Worm (Caenorhabditis elegans) whole organism, L4/young adult: ENCODE results near the gene F09C6.13.

ENCODE experiments used
- W03F9.2 ChIP-seq: fragments of 150-350 bp; optimal IDR thresholded peaks from 2 replicates; lab custom pipeline; 2014; ENCODE audit warnings: missing biosample characterization, missing genetic modification characterization
- dao-5 ChIP-seq: sonication (generic microtip); optimal IDR thresholded peaks from 2 replicates; lab custom pipeline; 2016; ENCODE audit warnings: missing genotype, missing genetic modification characterization, moderate library complexity, missing compliant biosample characterization
- him-1 ChIP-seq: sonication (generic microtip); optimal IDR thresholded peaks from 2 replicates; lab custom pipeline; 2016; ENCODE audit warnings: missing genotype, missing genetic modification reagents, missing genetic modification characterization, missing compliant biosample characterization

The F09C6.13 gene

ce11 chrV:16873642-16874041, 11.2 kb upstream of the F09C6.13 start, which contains the start of gene srw-23:
Gene srw-23, plus strand, starts transcription at chrV:16873942.
- no peak for TF ChIP-seq dao-5
- no peak for TF ChIP-seq W03F9.2 (tag; lab: Kevin White, UChicago)
- no peak for TF ChIP-seq him-1

- TF ChIP-seq him-1 (no peak), W03F9.2 (tag; lab: Kevin White, UChicago) (no peak), dao-5 (no peak)
Measured at ce11 chrV:16874966-16875365, 9.9 kb upstream of the F09C6.13 start, which contains the start of gene F49A5.10. Gene F49A5.10, plus strand, starts transcription at chrV:16875266.

ce11 chrV:16879532-16879931, 5.3 kb upstream of the F09C6.13 start:
- TF ChIP-seq him-1 (no peak), dao-5 (no peak), W03F9.2 (tag; lab: Kevin White, UChicago) (no peak)

- no peak for TF ChIP-seq him-1
- TF ChIP-seq dao-5: no peak
- TF ChIP-seq W03F9.2 (tag; lab: Kevin White, UChicago): no peak
Measured at ce11 chrV:16880054-16880453, 4.8 kb upstream of the F09C6.13 start, which contains the start of gene F09C6.3. Gene F09C6.3, minus strand, starts transcription at chrV:16880154.

ce11 chrV:16880679-16881078, 4.2 kb upstream of the F09C6.13 start, which contains the start of gene F09C6.14:
Gene F09C6.14, plus strand, starts transcription at chrV:16880979.
- TF ChIP-seq W03F9.2 (tag; lab: Kevin White, UChicago) (no peak), dao-5 (no peak), him-1 (no peak)

- TF ChIP-seq him-1 (no peak), W03F9.2 (tag; lab: Kevin White, UChicago) (no peak), dao-5 (no peak)
Measured at ce11 chrV:16882260-16882918, 2.5 kb upstream of the F09C6.13 start, which contains the start of the genes F09C6.11 and F09C6.12. Gene F09C6.11, minus strand, starts transcription at chrV:16882310. Gene F09C6.12, plus strand, starts transcription at chrV:16882868.

ce11 chrV:16888788-16889325, 4.0 kb downstream of the F09C6.13 start, which contains the start of the genes ifas-2 and fbxa-44:
Gene ifas-2, minus strand, starts transcription at chrV:16888888.
Gene fbxa-44, plus strand, starts transcription at chrV:16889275.
- TF ChIP-seq W03F9.2 (tag; lab: Kevin White, UChicago) (no peak), him-1 (no peak), dao-5 (no peak)

- TF ChIP-seq him-1 (no peak), W03F9.2 (tag; lab: Kevin White, UChicago) (no peak)
Measured at ce11 chrV:16893440-16893839, 8.6 kb downstream of the F09C6.13 start, which contains the start of gene F09C6.15. Gene F09C6.15, plus strand, starts transcription at chrV:16893740.

- TF ChIP-seq W03F9.2 (tag; lab: Kevin White, UChicago): no peak
- no peak for TF ChIP-seq dao-5
- no peak for TF ChIP-seq him-1
Measured at ce11 chrV:16899355-16899754, 14.5 kb downstream of the F09C6.13 start, which contains the start of gene fbxa-45. Gene fbxa-45, minus strand, starts transcription at chrV:16899455.

- TF ChIP-seq dao-5 (no peak), W03F9.2 (tag; lab: Kevin White, UChicago) (no peak)
Measured at ce11 chrV:16902726-16903125, 17.9 kb downstream of the F09C6.13 start, which contains the start of gene srd-68. Gene srd-68, minus strand, starts transcription at chrV:16902826.

- no peak for TF ChIP-seq dao-5
- TF ChIP-seq him-1: no peak
- no peak for TF ChIP-seq W03F9.2 (tag; lab: Kevin White, UChicago)
Measured at ce11 chrV:16904612-16905011, 19.8 kb downstream of the F09C6.13 start, which contains the start of gene nhr-262. Gene nhr-262, plus strand, starts transcription at chrV:16904912.

- TF ChIP-seq him-1: no peak
Measured at ce11 chrV:16909871-16910270, 25.0 kb downstream of the F09C6.13 start, which contains the start of gene F09C6.16. Gene F09C6.16, minus strand, starts transcription at chrV:16909971.

- TF ChIP-seq dao-5 (no peak), him-1 (no peak), W03F9.2 (tag; lab: Kevin White, UChicago) (no peak)
Measured at ce11 chrV:16910864-16911263, 26.0 kb downstream of the F09C6.13 start.

- TF ChIP-seq W03F9.2 (tag; lab: Kevin White, UChicago) (no peak), dao-5 (no peak), him-1 (no peak)
Measured at ce11 chrV:16911294-16911693, 26.4 kb downstream of the F09C6.13 start.

- TF ChIP-seq him-1: no peak
Measured at ce11 chrV:16911934-16912333, 27.1 kb downstream of the F09C6.13 start, which contains the start of gene nhr-116. Gene nhr-116, plus strand, starts transcription at chrV:16912234.
